Worm (Caenorhabditis elegans) whole organism, late embryonic: ENCODE data around the gene C29G2.6.

Source experiments
- C08G9.2 ChIP-seq: sonication (generic microtip); optimal IDR thresholded peaks from 2 replicates; lab custom pipeline; 2016; ENCODE audit warnings: mild to moderate bottlenecking, missing genetic modification characterization, moderate library complexity, missing compliant biosample characterization
- K02D7.2 ChIP-seq: sonication (generic microtip); optimal IDR thresholded peaks from 2 replicates; lab custom pipeline; 2017; ENCODE audit warnings: mild to moderate bottlenecking, missing genetic modification characterization, missing compliant biosample characterization
- K09A11.1 ChIP-seq: sonication (generic microtip); optimal IDR thresholded peaks from 2 replicates; lab custom pipeline; 2017; ENCODE audit warnings: antibody characterized with exemption, mild to moderate bottlenecking, missing genetic modification characterization, missing compliant biosample characterization; ENCODE audit not compliant: insufficient read depth
- T23F11.4 ChIP-seq: fragments of 200-800 bp; sonication (Bioruptor generic); optimal IDR thresholded peaks from 2 replicates; lab custom pipeline; 2018; ENCODE audit warnings: mild to moderate bottlenecking, missing genetic modification characterization, missing compliant biosample characterization
- Y22D7AL.16 ChIP-seq: sonication (generic microtip); optimal IDR thresholded peaks from 2 replicates; lab custom pipeline; 2016; ENCODE audit warnings: missing genetic modification characterization, missing compliant biosample characterization
- ahr-1 ChIP-seq: sonication (generic microtip); optimal IDR thresholded peaks from 2 replicates; lab custom pipeline; 2016; ENCODE audit warnings: missing genetic modification characterization, missing compliant biosample characterization
- ama-1 ChIP-seq: fragments of 150-350 bp; optimal IDR thresholded peaks from 2 replicates; lab custom pipeline; 2014
- ceh-14 ChIP-seq: sonication (generic microtip); optimal IDR thresholded peaks from 2 replicates; lab custom pipeline; 2016; ENCODE audit warnings: missing genotype, missing genetic modification characterization, missing compliant biosample characterization
- ceh-18 ChIP-seq: sonication (generic microtip); optimal IDR thresholded peaks from 2 replicates; lab custom pipeline; 2016; ENCODE audit warnings: missing genetic modification characterization, missing compliant biosample characterization
- ceh-2 ChIP-seq: sonication (generic microtip); optimal IDR thresholded peaks from 2 replicates; lab custom pipeline; 2016; ENCODE audit warnings: missing genotype, missing genetic modification characterization, missing compliant biosample characterization
- ceh-24 ChIP-seq: sonication (generic microtip); optimal IDR thresholded peaks from 2 replicates; lab custom pipeline; 2016; ENCODE audit warnings: mild to moderate bottlenecking, missing genetic modification characterization, missing compliant biosample characterization
- ceh-30 ChIP-seq: fragments of 150-350 bp; optimal IDR thresholded peaks from 2 replicates; lab custom pipeline; 2014; ENCODE audit warnings: missing biosample characterization, missing genetic modification characterization
- ceh-31 ChIP-seq: sonication (generic microtip); optimal IDR thresholded peaks from 2 replicates; lab custom pipeline; 2016; ENCODE audit warnings: missing genetic modification characterization, missing compliant biosample characterization
- ceh-34 ChIP-seq: sonication (generic microtip); optimal IDR thresholded peaks from 2 replicates; lab custom pipeline; 2016; ENCODE audit warnings: mild to moderate bottlenecking, missing genetic modification characterization, missing compliant biosample characterization
- ceh-48 ChIP-seq: sonication (generic microtip); optimal IDR thresholded peaks from 2 replicates; lab custom pipeline; 2016; ENCODE audit warnings: missing genetic modification characterization, inconsistent platforms, missing compliant biosample characterization
- che-1 ChIP-seq: sonication (generic microtip); optimal IDR thresholded peaks from 2 replicates; lab custom pipeline; 2016; ENCODE audit warnings: mild to moderate bottlenecking, missing genetic modification characterization, missing compliant biosample characterization
- dmd-4 ChIP-seq: sonication (generic microtip); optimal IDR thresholded peaks from 2 replicates; lab custom pipeline; 2016; ENCODE audit warnings: borderline replicate concordance, missing genetic modification characterization, missing compliant biosample characterization
- dve-1 ChIP-seq: sonication (generic microtip); optimal IDR thresholded peaks from 2 replicates; lab custom pipeline; 2017; ENCODE audit warnings: antibody characterized with exemption, mild to moderate bottlenecking, missing genetic modification characterization, missing compliant biosample characterization
- elt-2 ChIP-seq: sonication (generic microtip); optimal IDR thresholded peaks from 2 replicates; lab custom pipeline; 2016; ENCODE audit warnings: missing genetic modification reagents, missing genetic modification characterization, missing compliant biosample characterization
- ets-4 ChIP-seq: sonication (generic microtip); optimal IDR thresholded peaks from 2 replicates; lab custom pipeline; 2016; ENCODE audit warnings: missing genetic modification characterization, missing compliant biosample characterization
- eyg-1 ChIP-seq: sonication (generic microtip); optimal IDR thresholded peaks from 2 replicates; lab custom pipeline; 2016; ENCODE audit warnings: missing genotype, missing genetic modification characterization, missing compliant biosample characterization
- fax-1 ChIP-seq: sonication (generic microtip); optimal IDR thresholded peaks from 2 replicates; lab custom pipeline; 2016; ENCODE audit warnings: missing genotype, missing genetic modification characterization, missing compliant biosample characterization
- fkh-10 ChIP-seq: fragments of 150-350 bp; optimal IDR thresholded peaks from 2 replicates; lab custom pipeline; 2014; ENCODE audit warnings: missing biosample characterization, missing genetic modification reagents, missing genetic modification characterization
- fkh-6 ChIP-seq: sonication (generic microtip); optimal IDR thresholded peaks from 2 replicates; lab custom pipeline; 2016; ENCODE audit warnings: missing genetic modification characterization, missing compliant biosample characterization
- gmeb-2 ChIP-seq: sonication (generic microtip); optimal IDR thresholded peaks from 2 replicates; lab custom pipeline; 2016; ENCODE audit warnings: missing genetic modification characterization, inconsistent platforms, missing compliant biosample characterization
- hlh-15 ChIP-seq: sonication (generic microtip); optimal IDR thresholded peaks from 2 replicates; lab custom pipeline; 2016; ENCODE audit warnings: missing genetic modification characterization, missing compliant biosample characterization
- hlh-30 ChIP-seq: sonication (generic microtip); optimal IDR thresholded peaks from 2 replicates; lab custom pipeline; 2017; ENCODE audit warnings: antibody characterized with exemption, missing genetic modification characterization, missing compliant biosample characterization; ENCODE audit not compliant: insufficient read depth
- hlh-6 ChIP-seq: sonication (generic microtip); optimal IDR thresholded peaks from 2 replicates; lab custom pipeline; 2016; ENCODE audit warnings: missing genotype, missing genetic modification characterization, missing compliant biosample characterization
- hlh-8 ChIP-seq: sonication (generic microtip); optimal IDR thresholded peaks from 2 replicates; lab custom pipeline; 2016; ENCODE audit warnings: missing genotype, missing genetic modification characterization, missing compliant biosample characterization
- lim-6 ChIP-seq: sonication (generic microtip); optimal IDR thresholded peaks from 2 replicates; lab custom pipeline; 2016; ENCODE audit warnings: missing genetic modification characterization, missing compliant biosample characterization
- lin-11 ChIP-seq: fragments of 200-800 bp; sonication (Bioruptor generic); optimal IDR thresholded peaks from 2 replicates; lab custom pipeline; 2018; ENCODE audit warnings: mild to moderate bottlenecking, missing genetic modification characterization, missing compliant biosample characterization
- mec-3 ChIP-seq: sonication (generic microtip); optimal IDR thresholded peaks from 2 replicates; lab custom pipeline; 2016; ENCODE audit warnings: borderline replicate concordance, missing genetic modification characterization, missing compliant biosample characterization
- nhr-11 ChIP-seq: fragments of 150-350 bp; optimal IDR thresholded peaks from 2 replicates; lab custom pipeline; 2014; ENCODE audit warnings: missing biosample characterization, missing genetic modification characterization
- nhr-232 ChIP-seq: sonication (generic microtip); optimal IDR thresholded peaks from 2 replicates; lab custom pipeline; 2016; ENCODE audit warnings: missing genetic modification characterization, missing compliant biosample characterization
- npax-4 ChIP-seq: sonication (generic microtip); optimal IDR thresholded peaks from 2 replicates; lab custom pipeline; 2016; ENCODE audit warnings: missing genetic modification characterization, missing compliant biosample characterization
- pag-3 ChIP-seq: sonication (generic microtip); optimal IDR thresholded peaks from 2 replicates; lab custom pipeline; 2016; ENCODE audit warnings: missing compliant biosample characterization, missing genetic modification characterization, borderline replicate concordance
- pax-1 ChIP-seq: fragments of 150-350 bp; optimal IDR thresholded peaks from 2 replicates; lab custom pipeline; 2014; ENCODE audit warnings: missing biosample characterization, missing genetic modification characterization
- pha-2 ChIP-seq: sonication (generic microtip); optimal IDR thresholded peaks from 2 replicates; lab custom pipeline; 2017; ENCODE audit warnings: mild to moderate bottlenecking, missing genetic modification characterization, missing compliant biosample characterization
- pha-4 ChIP-seq: fragments of 150-350 bp; optimal IDR thresholded peaks from 2 replicates; lab custom pipeline; 2018; ENCODE audit warnings: missing biosample characterization, missing genetic modification reagents, missing genetic modification characterization
- pqm-1 ChIP-seq: sonication (generic microtip); optimal IDR thresholded peaks from 2 replicates; lab custom pipeline; 2016; ENCODE audit warnings: missing genetic modification characterization, missing compliant biosample characterization
- ref-2 ChIP-seq: sonication (generic microtip); optimal IDR thresholded peaks from 2 replicates; lab custom pipeline; 2016; ENCODE audit warnings: missing genetic modification characterization, missing compliant biosample characterization
- rnt-1 ChIP-seq: sonication (generic microtip); optimal IDR thresholded peaks from 2 replicates; lab custom pipeline; 2016; ENCODE audit warnings: missing genetic modification characterization, missing compliant biosample characterization
- sdc-2 ChIP-seq: sonication (generic microtip); optimal IDR thresholded peaks from 2 replicates; lab custom pipeline; 2016; ENCODE audit warnings: missing genotype, missing genetic modification characterization, missing compliant biosample characterization
- sox-2 ChIP-seq: fragments of 200-800 bp; sonication (Bioruptor generic); IDR thresholded peaks from 2 replicates; pipeline ENCODE4 v1.3.6; 2022; ENCODE audit warnings: missing genetic modification reagents, missing genetic modification characterization, missing compliant biosample characterization
- sox-4 ChIP-seq: sonication (generic microtip); optimal IDR thresholded peaks from 2 replicates; lab custom pipeline; 2017; ENCODE audit warnings: mild to moderate bottlenecking, missing genetic modification characterization, inconsistent platforms, missing compliant biosample characterization
- tbx-2 ChIP-seq: sonication (generic microtip); optimal IDR thresholded peaks from 2 replicates; lab custom pipeline; 2016; ENCODE audit warnings: missing genetic modification characterization, missing compliant biosample characterization
- tbx-7 ChIP-seq: sonication (generic microtip); optimal IDR thresholded peaks from 2 replicates; lab custom pipeline; 2016; ENCODE audit warnings: missing genotype, missing genetic modification characterization, missing compliant biosample characterization
- ttx-3 ChIP-seq: sonication (generic microtip); optimal IDR thresholded peaks from 2 replicates; lab custom pipeline; 2016; ENCODE audit warnings: missing genetic modification reagents, missing genetic modification characterization, missing compliant biosample characterization
- unc-42 ChIP-seq: sonication (generic microtip); optimal IDR thresholded peaks from 2 replicates; lab custom pipeline; 2016; ENCODE audit warnings: missing genotype, missing genetic modification characterization, missing compliant biosample characterization
- unc-55 ChIP-seq: sonication (generic microtip); optimal IDR thresholded peaks from 2 replicates; lab custom pipeline; 2017; ENCODE audit warnings: missing biosample characterization, missing genetic modification reagents, missing genetic modification characterization
- zip-5 ChIP-seq: sonication (generic microtip); optimal IDR thresholded peaks from 2 replicates; lab custom pipeline; 2016; ENCODE audit warnings: missing genetic modification characterization, missing compliant biosample characterization
- ztf-16 ChIP-seq: sonication (generic microtip); optimal IDR thresholded peaks from 2 replicates; lab custom pipeline; 2017; ENCODE audit warnings: missing genetic modification characterization, missing compliant biosample characterization

C29G2.6 gene

DNA sequence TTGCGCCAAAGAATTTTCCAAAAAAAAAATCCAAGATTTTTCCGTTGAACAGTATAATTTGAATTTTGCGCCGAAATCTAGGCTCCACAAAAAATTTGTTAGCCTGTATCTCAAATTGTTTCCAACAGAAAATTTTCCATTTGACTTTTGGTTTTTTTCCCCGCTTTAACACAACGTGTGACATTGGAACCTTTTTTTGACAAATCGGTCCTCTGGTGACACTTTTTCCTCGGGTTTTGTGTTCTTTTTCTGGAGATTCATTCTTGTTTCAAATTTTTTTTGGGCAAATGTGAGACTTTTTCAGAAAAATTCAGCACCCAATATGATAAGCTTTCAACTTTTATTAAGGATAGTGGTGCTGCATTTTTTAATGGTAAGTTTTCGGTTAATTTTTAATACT, 22.6 kb upstream of the C29G2.6 start, which contains the start of gene acr-17:
Gene acr-17 (plus strand): TSS at position 301 of the 400 bp plus-strand sequence.
- TF ChIP-seq ceh-30 (tag; lab: Kevin White, UChicago) (no peak), dve-1 (tag; lab: Kevin White, UChicago) (no peak), unc-42 (tag; lab: Kevin White, UChicago) (no peak), lim-6 (tag; lab: Kevin White, UChicago) (no peak), ahr-1 (tag; lab: Kevin White, UChicago) (no peak), gmeb-2 (no peak)
- TF ChIP-seq, all 69 proteins: peak for 0

- TF ChIP-seq dmd-4 (tag; lab: Kevin White, UChicago) (no peak), hlh-6 (tag; lab: Kevin White, UChicago) (no peak), lin-11 (tag; lab: Kevin White, UChicago) (no peak), C08G9.2 (tag; lab: Kevin White, UChicago) (peak; percentile 91), hlh-8 (tag; lab: Kevin White, UChicago) (peak; percentile 41), che-1 (tag; lab: Kevin White, UChicago) (no peak), ceh-34 (peak; percentile 28), elt-2 (tag; lab: Kevin White, UChicago) (peak; percentile 39), nhr-232 (no peak), hlh-30 (no peak), sox-4 (no peak), sdc-2 (tag; lab: Kevin White, UChicago) (no peak), ahr-1 (tag; lab: Kevin White, UChicago) (no peak), unc-55 (GFP tag; lab: Kevin White, UChicago) (no peak), fkh-6 (no peak), ceh-48 (tag; lab: Kevin White, UChicago) (no peak), mec-3 (peak; percentile 39), rnt-1 (tag; lab: Kevin White, UChicago) (peak; percentile 4), ama-1 (lab: Kevin White, UChicago) (no peak), tbx-2 (tag; lab: Kevin White, UChicago) (peak; percentile 63), ztf-16 (no peak), nhr-11 (tag; lab: Kevin White, UChicago) (no peak), ttx-3 (tag; lab: Kevin White, UChicago) (no peak), tbx-7 (tag; lab: Kevin White, UChicago) (peak; percentile 58), ceh-2 (peak; percentile 75), ets-4 (peak; percentile 76), hlh-15 (tag; lab: Kevin White, UChicago) (no peak), pax-1 (no peak), unc-42 (tag; lab: Kevin White, UChicago) (peak; percentile 24), ceh-24 (no peak), npax-4 (tag; lab: Kevin White, UChicago) (peak; percentile 2), fax-1 (tag; lab: Kevin White, UChicago) (peak; percentile 22), pag-3 (tag; lab: Kevin White, UChicago) (no peak), fkh-10 (GFP tag; lab: Kevin White, UChicago) (no peak), ceh-14 (tag; lab: Kevin White, UChicago) (no peak), pha-4 (tag; lab: Kevin White, UChicago) (no peak), eyg-1 (tag; lab: Kevin White, UChicago) (no peak), sox-2 (GFP tag; lab: Robert Waterston, UW) (no peak), T23F11.4 (GFP tag; lab: Kevin White, UChicago) (no peak), K02D7.2 (tag; lab: Kevin White, UChicago) (no peak), Y22D7AL.16 (tag; lab: Kevin White, UChicago) (no peak), dve-1 (tag; lab: Kevin White, UChicago) (no peak), ceh-30 (tag; lab: Kevin White, UChicago) (no peak), ceh-18 (tag; lab: Kevin White, UChicago) (no peak), pha-2 (tag; lab: Kevin White, UChicago) (no peak), pqm-1 (tag; lab: Kevin White, UChicago) (no peak), K09A11.1 (tag; lab: Kevin White, UChicago) (no peak), zip-5 (tag; lab: Kevin White, UChicago) (peak; percentile 63), ref-2 (tag; lab: Kevin White, UChicago) (peak; percentile 19), ceh-31 (tag; lab: Kevin White, UChicago) (peak; percentile 88)
- TF ChIP-seq, all 69 proteins: peak for 16
These were observed 17.3 kb upstream of the C29G2.6 start, which contains the start of gene F53E10.6 for ce11 chrV:2603056-2603455. TSS of gene F53E10.6 (minus strand) at chrV:2603063.
